Fruit fly (Drosophila melanogaster): ENCODE data around the gene CkIIalpha-i1.
A peak's percentile ranks its signal among the peaks of the same experiment; 100 is the strongest.

CkIIalpha-i1 gene

DNA sequence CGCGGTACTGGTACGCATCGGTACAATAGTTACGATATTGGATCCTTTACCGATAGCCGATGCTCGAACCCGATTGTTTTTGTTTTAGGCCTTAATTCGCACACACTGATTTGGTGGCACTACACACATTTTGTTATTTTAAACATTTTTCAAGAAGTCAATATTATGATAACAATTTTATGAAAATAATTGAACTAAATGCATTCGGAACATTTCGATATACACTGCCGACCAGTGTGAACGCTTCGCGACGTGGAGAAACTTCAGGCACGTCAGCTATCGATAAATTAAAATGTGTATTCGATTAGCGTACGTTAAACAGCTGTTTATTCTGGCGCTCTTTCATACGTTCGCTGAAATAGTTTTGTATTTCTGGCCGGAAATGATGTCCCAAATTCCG lies 15.4 kb downstream of the CkIIalpha-i1 start, which contains the start of gene CG12713 (continued):
- TF ChIP-seq CG2120 (GFP tag; optimal IDR thresholded peaks at IDR 0.05) = peak; percentile 53
- no peak for TF ChIP-seq CG10959 (GFP tag; IDR thresholded peaks at IDR 0.05)
- no peak for TF ChIP-seq vfl (GFP tag; optimal IDR thresholded peaks at IDR 0.05)
- TF ChIP-seq amos (GFP tag; IDR thresholded peaks at IDR 0.05; ENCODE audit: partially characterized antibody) = peak; percentile 86
- TF ChIP-seq kay (GFP tag; optimal IDR thresholded peaks at IDR 0.05) = no peak
- TF ChIP-seq CG17612 (GFP tag; IDR thresholded peaks at IDR 0.05) = no peak
- TF ChIP-seq Ada2b (GFP tag; IDR thresholded peaks at IDR 0.05) = no peak
- no peak for TF ChIP-seq pum (GFP tag; optimal IDR thresholded peaks at IDR 0.05)
- TF ChIP-seq tx (GFP tag; optimal IDR thresholded peaks at IDR 0.05) = no peak
- TF ChIP-seq Nf-YA (GFP tag; IDR thresholded peaks at IDR 0.05) = no peak
- TF ChIP-seq dati (GFP tag; IDR thresholded peaks at IDR 0.05) = no peak
- TF ChIP-seq otp (GFP tag; IDR thresholded peaks at IDR 0.05) = no peak
- peak; percentile 99 for TF ChIP-seq CG7357 (GFP tag; IDR thresholded peaks at IDR 0.05)
- no peak for TF ChIP-seq CG13775 (GFP tag; optimal IDR thresholded peaks at IDR 0.05)
- no peak for TF ChIP-seq Adf1 (GFP tag; IDR thresholded peaks at IDR 0.05)
- TF ChIP-seq nau (GFP tag; optimal IDR thresholded peaks at IDR 0.05) = no peak
- peak; percentile 56 for TF ChIP-seq gfzf (GFP tag; optimal IDR thresholded peaks at IDR 0.05)
- no peak for TF ChIP-seq Sox100B (GFP tag; optimal IDR thresholded peaks at IDR 0.05)
- TF ChIP-seq dmrt11E (tag; optimal IDR thresholded peaks at IDR 0.05) = no peak
- TF ChIP-seq CG14710 (tag; optimal IDR thresholded peaks at IDR 0.05) = peak; percentile 86
- peak; percentile 90 for TF ChIP-seq ssp (GFP tag; IDR thresholded peaks at IDR 0.05)
- TF ChIP-seq HmgZ (tag; optimal IDR thresholded peaks at IDR 0.05) = peak; percentile 69
- peak; percentile 57 for TF ChIP-seq CG11504 (tag; optimal IDR thresholded peaks at IDR 0.05)
- no peak for TF ChIP-seq ara (GFP tag; IDR thresholded peaks at IDR 0.05)
- TF ChIP-seq abd-A (tag; optimal IDR thresholded peaks at IDR 0.05) = no peak
- no peak for TF ChIP-seq Mrtf (GFP tag; IDR thresholded peaks at IDR 0.05)
- TF ChIP-seq wek (GFP tag; optimal IDR thresholded peaks at IDR 0.05) = no peak
- TF ChIP-seq CG5245 (GFP tag; optimal IDR thresholded peaks at IDR 0.05) = no peak
- TF ChIP-seq Sry-β (GFP tag; optimal IDR thresholded peaks at IDR 0.05) = no peak
- TF ChIP-seq Atf-2 (GFP tag; optimal IDR thresholded peaks at IDR 0.05) = no peak
- TF ChIP-seq tio (GFP tag; optimal IDR thresholded peaks at IDR 0.05) = no peak
- no peak for TF ChIP-seq Tbp (GFP tag; optimal IDR thresholded peaks at IDR 0.05)
- TF ChIP-seq CG1647 (GFP tag; optimal IDR thresholded peaks at IDR 0.05) = no peak
- TF ChIP-seq CG32772 (GFP tag; IDR thresholded peaks at IDR 0.05) = no peak
- TF ChIP-seq chinmo (GFP tag; IDR thresholded peaks at IDR 0.05; ENCODE audit: partially characterized antibody) = 0 out of 4 replicates have a peak, but pooled peaks have one; percentile 23
- TF ChIP-seq CG3838 (GFP tag; optimal IDR thresholded peaks at IDR 0.05) = no peak
- TF ChIP-seq CG17361 (GFP tag; IDR thresholded peaks at IDR 0.05) = peak; percentile 51; the same call in 2 of the 3 replicates
- TF ChIP-seq YL-1 (GFP tag; optimal IDR thresholded peaks at IDR 0.05) = peak; percentile 73
- no peak for TF ChIP-seq D (optimal IDR thresholded peaks at IDR 0.05)
- no peak for TF ChIP-seq D (GFP tag; optimal IDR thresholded peaks at IDR 0.05)
- no peak for TF ChIP-seq H2.0 (GFP tag; IDR thresholded peaks at IDR 0.05)
- peak; percentile 45 for TF ChIP-seq CG10267 (tag; optimal IDR thresholded peaks at IDR 0.05)
- peak; percentile 8 for TF ChIP-seq Six4 (GFP tag; optimal IDR thresholded peaks at IDR 0.05)
- TF ChIP-seq Hsf (GFP tag; optimal IDR thresholded peaks at IDR 0.05) = peak; percentile 9
- TF ChIP-seq CG12769 (tag; optimal IDR thresholded peaks at IDR 0.05) = peak; percentile 53
- TF ChIP-seq CG9932 (GFP tag; IDR thresholded peaks at IDR 0.05) = no peak
- no peak for TF ChIP-seq CG16863 (GFP tag; optimal IDR thresholded peaks at IDR 0.05)
- TF ChIP-seq CG17568 (GFP tag; optimal IDR thresholded peaks at IDR 0.05) = no peak
- TF ChIP-seq nmo (GFP tag; optimal IDR thresholded peaks at IDR 0.05) = peak; percentile 64
- peak; percentile 83 for TF ChIP-seq Sry-δ (GFP tag; optimal IDR thresholded peaks at IDR 0.05)
- no peak for TF ChIP-seq dysf (GFP tag; IDR thresholded peaks at IDR 0.05)
- peak; percentile 64 for TF ChIP-seq inv (GFP tag; IDR thresholded peaks at IDR 0.05; ENCODE audit: partially characterized antibody)
